Fruit fly (Drosophila melanogaster) ovary, adult (tissue): ENCODE results near the gene CG42541.
"Not testable (repeated sequence)": the region's sequence is repeated elsewhere in the genome, so short reads cannot be mapped to it uniquely, and the experiment has no call there.

Experiments used
- CG17801 ChIP-seq: fragments of 200-800 bp; optimal IDR thresholded peaks from 2 replicates; lab custom pipeline; 2019; ENCODE audit warnings: missing biosample characterization, mild to moderate bottlenecking, missing genetic modification characterization, moderate library complexity; ENCODE audit not compliant: partially characterized antibody

CG42541 gene

dm6 chrX:3930528-3931251 lies at the start of gene CG42541:
CG42541 (minus strand) TSS chrX:3930578.
- TF ChIP-seq CG17801 (GFP tag; lab: Kevin White, UChicago): no peak

dm6 chrX:3971250-3971649 lies 40.9 kb upstream of the CG42541 start, which contains the start of gene CG6414:
CG6414 (minus strand) TSS chrX:3971350.
- no peak for TF ChIP-seq CG17801 (GFP tag; lab: Kevin White, UChicago)

- peak; percentile 50 for TF ChIP-seq CG17801 (GFP tag; lab: Kevin White, UChicago)
Observed at dm6 chrX:3968346-3969044, 38.1 kb upstream of the CG42541 start, which contains the start of gene CG6428. CG6428 (minus strand) TSS chrX:3968655.

- TF ChIP-seq CG17801 (GFP tag; lab: Kevin White, UChicago): no peak
Observed at dm6 chrX:3967613-3968012, 37.2 kb upstream of the CG42541 start.

DNA sequence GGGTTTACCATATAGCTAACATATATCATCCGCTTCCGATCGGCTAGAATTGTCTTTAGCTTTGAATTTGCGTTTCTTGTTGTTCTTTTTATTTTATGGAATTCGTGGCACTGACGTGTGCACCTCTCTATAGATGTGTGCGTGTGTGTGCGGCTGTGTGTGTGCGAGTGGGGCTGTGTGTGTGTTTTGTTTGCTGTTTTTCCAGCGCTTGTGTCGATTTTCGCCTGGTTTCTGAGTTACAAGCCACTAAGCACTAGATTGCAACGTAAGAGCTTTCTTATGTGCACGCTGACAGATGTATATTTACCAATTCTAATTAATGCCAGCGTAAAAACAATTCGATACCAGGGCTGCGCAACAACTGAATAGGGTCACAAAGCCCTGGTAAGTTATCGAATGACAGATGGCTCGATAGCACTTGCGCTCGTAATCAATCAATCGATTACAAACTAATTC lies 34.6 kb upstream of the CG42541 start, which contains the start of gene lva:
Gene lva, minus strand, starts transcription at position 363 of the 456 bp plus-strand sequence.
- peak; percentile 23 for TF ChIP-seq CG17801 (GFP tag; lab: Kevin White, UChicago)

DNA sequence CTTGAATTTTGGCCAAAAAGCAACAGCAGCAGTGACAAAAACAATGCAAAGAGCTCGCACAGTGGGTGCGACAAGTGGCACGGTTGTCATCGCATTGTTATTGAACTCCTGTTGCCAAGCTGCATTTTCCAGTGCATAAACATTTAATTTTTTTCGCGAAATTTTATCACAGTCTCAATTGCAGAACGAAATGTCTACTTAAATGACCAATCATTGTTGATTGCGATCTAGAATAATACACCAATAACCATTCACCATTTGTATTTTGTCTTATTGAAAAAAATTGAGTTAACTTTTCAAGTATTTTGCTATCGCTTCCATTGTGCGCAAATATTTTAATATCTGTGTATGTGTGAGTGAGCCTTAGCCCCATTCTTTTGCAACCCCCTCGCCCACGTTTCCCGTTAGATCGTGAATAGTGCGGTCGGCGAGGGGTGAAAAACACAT lies 19.8 kb upstream of the CG42541 start:
- peak; percentile 10 for TF ChIP-seq CG17801 (GFP tag; lab: Kevin White, UChicago)

- peak; percentile 8 for TF ChIP-seq CG17801 (GFP tag; lab: Kevin White, UChicago)
Observed at dm6 chrX:3949409-3950178, 19.2 kb upstream of the CG42541 start.

dm6 chrX:3948889-3949288 lies 18.5 kb upstream of the CG42541 start, which contains the start of gene Vap33:
Vap33 (plus strand) TSS chrX:3948975.
- no peak for TF ChIP-seq CG17801 (GFP tag; lab: Kevin White, UChicago)

DNA sequence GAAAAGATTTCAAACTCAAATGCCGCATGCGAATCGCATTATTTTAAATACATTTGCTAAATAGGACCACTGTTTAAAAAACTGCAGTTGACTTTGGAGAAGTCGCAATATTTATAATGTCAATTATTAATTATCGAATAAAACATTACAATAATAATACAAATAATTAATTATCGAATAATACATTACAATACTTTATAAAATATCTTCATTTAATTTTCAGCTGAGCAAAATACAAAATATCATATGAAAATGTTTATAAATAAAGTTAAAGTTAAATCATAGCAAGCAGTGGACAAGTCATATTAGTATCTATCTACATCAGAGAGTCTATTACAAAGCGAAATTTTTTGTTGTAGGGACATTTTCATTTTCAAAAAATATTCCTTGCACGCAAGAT lies 14.4 kb upstream of the CG42541 start, which contains the start of gene Gem4c:
Gene Gem4c, plus strand, starts transcription at position 301 of the 400 bp plus-strand sequence.
- not testable (repeated sequence) for TF ChIP-seq CG17801 (GFP tag; lab: Kevin White, UChicago)

- TF ChIP-seq CG17801 (GFP tag; lab: Kevin White, UChicago): not testable (repeated sequence)
Observed at dm6 chrX:3940547-3940946, 10.2 kb upstream of the CG42541 start, which contains the start of gene Gem4b. Gem4b (plus strand) TSS chrX:3940847.

DNA sequence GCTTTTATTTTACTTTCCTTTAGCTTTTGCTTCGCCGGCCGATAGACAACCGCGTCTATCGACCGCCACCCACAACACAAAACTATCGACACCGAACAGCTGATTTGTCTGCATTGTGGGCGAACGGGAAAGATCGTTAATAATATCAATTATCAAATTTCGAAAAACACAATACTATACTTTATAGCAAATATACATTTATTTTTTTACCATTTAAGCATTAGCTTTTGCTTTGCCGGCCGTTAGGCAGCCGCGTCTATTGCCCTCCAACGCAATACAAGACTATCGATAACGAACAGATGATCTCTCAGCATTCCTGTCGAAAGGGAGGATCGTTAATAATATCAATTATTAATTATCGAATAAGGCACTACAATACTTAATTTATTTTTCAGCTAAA lies 5.8 kb upstream of the CG42541 start, which contains the start of the genes CG2938 and Glos:
Gene CG2938, minus strand, starts transcription at position 296 of the 400 bp plus-strand sequence.
Gene Glos, plus strand, starts transcription at position 344 of the 400 bp plus-strand sequence.
- peak; percentile 11 for TF ChIP-seq CG17801 (GFP tag; lab: Kevin White, UChicago)

dm6 chrX:3931669-3932068 lies 1.3 kb upstream of the CG42541 start:
- no peak for TF ChIP-seq CG17801 (GFP tag; lab: Kevin White, UChicago)

DNA sequence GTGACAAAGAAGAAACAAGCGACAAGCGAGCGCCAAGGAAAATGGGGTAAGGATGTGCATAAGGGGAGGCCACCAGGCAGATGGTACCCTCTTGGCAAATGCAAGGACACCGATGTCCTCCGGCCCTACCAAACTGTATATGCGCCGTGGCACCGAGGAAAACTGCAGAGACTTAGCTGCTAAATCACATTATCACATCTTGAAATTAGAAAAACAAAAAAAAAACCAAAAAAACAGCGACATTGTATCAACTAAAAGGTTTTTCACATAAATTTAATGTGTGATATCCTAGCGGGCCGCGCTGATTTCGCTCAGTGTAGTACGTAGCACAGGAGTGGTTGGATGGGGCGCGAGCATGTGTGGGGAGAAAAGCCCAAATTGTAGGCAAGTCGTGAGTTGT lies 1.9 kb downstream of the CG42541 start:
- no peak for TF ChIP-seq CG17801 (GFP tag; lab: Kevin White, UChicago)

DNA sequence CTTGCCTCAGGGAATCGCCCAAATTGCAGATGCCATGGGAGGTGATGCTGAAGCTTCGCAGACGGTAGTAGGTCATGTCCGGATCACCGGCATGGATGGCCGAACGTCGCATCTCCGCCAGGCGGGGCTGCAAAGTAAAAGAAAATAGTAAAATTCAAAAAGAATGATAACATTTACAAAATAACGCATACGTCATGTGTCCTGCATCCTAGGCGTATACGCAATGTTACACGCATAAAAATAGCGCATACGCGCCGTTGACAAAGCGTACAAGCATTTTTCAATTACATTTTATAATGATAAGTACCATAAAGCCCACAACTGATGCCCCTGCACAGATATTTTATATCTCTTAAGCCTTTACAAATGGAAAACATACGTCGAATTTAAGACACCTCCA lies 28.5 kb downstream of the CG42541 start:
- no peak for TF ChIP-seq CG17801 (GFP tag; lab: Kevin White, UChicago)
